Worm (Caenorhabditis elegans): ENCODE data around the gene Y69E1A.8.

Y69E1A.8 gene

DNA sequence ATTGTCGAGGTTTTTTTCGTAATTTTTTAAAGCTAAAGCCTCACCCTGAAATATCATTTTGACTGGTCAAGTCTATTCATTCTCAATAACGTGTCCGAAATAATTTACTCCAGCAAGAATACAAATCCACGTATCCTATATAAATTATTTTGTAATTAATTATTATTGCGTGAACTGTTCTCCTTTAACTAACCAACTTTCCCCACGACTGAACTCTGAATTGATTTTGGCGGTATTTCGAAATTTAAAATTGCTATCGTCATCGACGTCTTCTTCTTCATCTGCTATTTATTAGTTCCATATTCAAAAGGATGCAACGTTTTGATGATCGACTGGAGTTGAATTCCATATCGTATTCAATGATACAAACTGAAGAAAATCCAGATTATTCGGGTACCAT is at the start of gene Y69E1A.8, which contains the start of gene aqp-3:
TSS of gene Y69E1A.8 (plus strand) at position 246 of the 400 bp plus-strand sequence.
TSS of gene aqp-3 (minus strand) at position 101 of the 400 bp plus-strand sequence.
- TF ChIP-seq nhr-25 (tag; optimal IDR thresholded peaks at IDR 0.05) = no peak
- TF ChIP-seq unc-55 (GFP tag; optimal IDR thresholded peaks at IDR 0.05) = no peak
- no peak for TF ChIP-seq ZK546.5 (tag; optimal IDR thresholded peaks at IDR 0.05)
- no peak for TF ChIP-seq ztf-4 (tag; optimal IDR thresholded peaks at IDR 0.05)
- TF ChIP-seq aly-2 (tag; optimal IDR thresholded peaks at IDR 0.05) = no peak
- no peak for TF ChIP-seq lin-39 (tag; optimal IDR thresholded peaks at IDR 0.05)
- TF ChIP-seq nhr-21 (tag; optimal IDR thresholded peaks at IDR 0.05) = no peak

DNA sequence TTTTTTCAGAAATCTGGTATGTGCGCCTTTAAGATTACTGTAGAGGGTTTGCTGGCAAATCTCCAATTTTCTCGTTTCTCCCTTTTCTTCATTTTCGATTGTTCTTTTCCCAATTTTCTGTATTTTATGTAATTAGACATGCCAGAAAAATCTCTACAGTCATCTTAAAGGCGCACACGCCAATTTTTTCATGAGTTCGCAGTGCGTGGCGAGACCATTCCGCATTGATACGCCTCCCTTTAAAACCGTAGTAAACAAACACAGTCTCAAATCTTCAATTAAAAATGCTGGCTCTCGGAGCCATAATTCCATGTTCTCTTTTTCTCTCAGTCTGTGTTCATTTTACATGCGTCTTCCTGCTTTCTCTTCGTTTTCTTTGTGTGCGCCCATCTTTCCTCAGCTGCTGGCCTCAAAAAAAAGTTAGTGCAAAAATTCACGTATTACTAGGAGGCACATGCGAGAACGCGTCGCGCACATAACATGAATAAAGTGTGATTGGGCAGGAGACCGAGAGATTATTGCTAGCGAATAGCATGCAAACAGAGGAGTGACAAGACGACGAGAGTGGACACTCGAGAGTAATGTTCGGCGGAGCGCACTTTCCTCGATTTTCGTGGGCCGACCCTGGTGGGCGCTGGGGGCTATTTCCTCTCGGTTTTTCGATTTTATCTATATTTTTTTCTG is 47.4 kb upstream of the Y69E1A.8 start:
- TF ChIP-seq ceh-16 (tag; optimal IDR thresholded peaks at IDR 0.05) (peak; percentile 45), C34F6.9 (tag; optimal IDR thresholded peaks at IDR 0.05) (peak; percentile 96), crh-2 (tag; optimal IDR thresholded peaks at IDR 0.05) (peak; percentile 84), sma-3 (GFP tag; optimal IDR thresholded peaks at IDR 0.05) (peak; percentile 76), gmeb-1 (tag; optimal IDR thresholded peaks at IDR 0.05) (peak; percentile 65), mdl-1 (tag; optimal IDR thresholded peaks at IDR 0.05) (peak in 1 of 2 experiments; percentile 77), sem-4 (tag; optimal IDR thresholded peaks at IDR 0.05) (peak; percentile 58), nhr-129 (tag; optimal IDR thresholded peaks at IDR 0.05) (peak; percentile 87), ceh-82 (tag; optimal IDR thresholded peaks at IDR 0.05) (peak; percentile 19), unc-39 (tag; optimal IDR thresholded peaks at IDR 0.05) (no peak), snpc-4 (tag; optimal IDR thresholded peaks at IDR 0.05) (peak; percentile 57), peb-1 (tag; optimal IDR thresholded peaks at IDR 0.05) (no peak), fos-1 (tag; optimal IDR thresholded peaks at IDR 0.05) (peak; percentile 58), nhr-6 (tag; optimal IDR thresholded peaks at IDR 0.05) (peak; percentile 60), skn-1 (tag; optimal IDR thresholded peaks at IDR 0.05) (no peak), ztf-4 (tag; optimal IDR thresholded peaks at IDR 0.05) (peak; percentile 26), nhr-21 (tag; optimal IDR thresholded peaks at IDR 0.05) (peak; percentile 61), lin-11 (tag; optimal IDR thresholded peaks at IDR 0.05) (peak; percentile 87), blmp-1 (tag; optimal IDR thresholded peaks at IDR 0.05; ENCODE audit: insufficient read depth) (peak; percentile 40), nhr-10 (tag; optimal IDR thresholded peaks at IDR 0.05) (peak; percentile 11), nhr-77 (tag; optimal IDR thresholded peaks at IDR 0.05) (no peak), lsy-2 (tag; optimal IDR thresholded peaks at IDR 0.05) (peak; percentile 40 to 80), lin-13 (GFP tag; optimal IDR thresholded peaks at IDR 0.05) (peak; percentile 50), F13H6.1 (tag; optimal IDR thresholded peaks at IDR 0.05) (peak; percentile 92), R02D3.7 (tag; optimal IDR thresholded peaks at IDR 0.05) (no peak), Y55F3AM.14 (GFP tag; optimal IDR thresholded peaks at IDR 0.05) (peak; percentile 17), ama-1 (optimal IDR thresholded peaks at IDR 0.05) (peak; percentile 74), egl-27 (tag; optimal IDR thresholded peaks at IDR 0.05) (peak; percentile 51), unc-55 (GFP tag; optimal IDR thresholded peaks at IDR 0.05) (peak; percentile 82), sma-9 (GFP tag; optimal IDR thresholded peaks at IDR 0.05) (peak; percentile 72), sma-9 (tag; optimal IDR thresholded peaks at IDR 0.05) (no peak), mab-5 (tag; optimal IDR thresholded peaks at IDR 0.05) (peak; percentile 84), zag-1 (tag; optimal IDR thresholded peaks at IDR 0.05) (peak; percentile 37), nhr-25 (tag; optimal IDR thresholded peaks at IDR 0.05) (peak; percentile 58), nhr-237 (tag; optimal IDR thresholded peaks at IDR 0.05) (no peak), elt-1 (tag; optimal IDR thresholded peaks at IDR 0.05) (no peak)

DNA sequence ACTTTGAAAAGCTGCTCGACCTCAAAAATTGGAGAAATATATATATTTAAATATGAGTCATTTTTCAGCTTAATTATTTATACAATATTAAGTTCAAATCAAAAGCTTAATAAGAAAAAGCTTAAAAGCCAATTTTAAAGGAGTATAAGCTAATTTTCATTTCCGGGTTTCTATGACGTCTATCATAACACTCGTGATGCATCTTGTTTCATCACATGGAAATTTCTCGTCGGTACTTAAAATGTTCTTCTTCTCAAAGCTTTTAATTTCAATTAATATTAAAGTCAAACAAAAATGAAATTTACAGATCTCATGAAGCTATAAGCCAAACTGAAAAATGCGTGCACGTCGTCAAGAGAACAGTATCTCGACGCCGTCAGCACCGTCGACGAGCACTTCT is 46.6 kb upstream of the Y69E1A.8 start, which contains the start of gene rbr-2:
TSS of gene rbr-2 (plus strand) at position 301 of the 400 bp plus-strand sequence.
- TF ChIP-seq nhr-11 (tag; optimal IDR thresholded peaks at IDR 0.05) (no peak), gmeb-1 (tag; optimal IDR thresholded peaks at IDR 0.05) (no peak), ceh-82 (tag; optimal IDR thresholded peaks at IDR 0.05) (no peak), ztf-1 (GFP tag; conservative IDR thresholded peaks at IDR 0.05) (no peak)

Data from whole organism, L2 larva.